Worm (Caenorhabditis elegans): ENCODE results near the gene F53F1.2.

DNA sequence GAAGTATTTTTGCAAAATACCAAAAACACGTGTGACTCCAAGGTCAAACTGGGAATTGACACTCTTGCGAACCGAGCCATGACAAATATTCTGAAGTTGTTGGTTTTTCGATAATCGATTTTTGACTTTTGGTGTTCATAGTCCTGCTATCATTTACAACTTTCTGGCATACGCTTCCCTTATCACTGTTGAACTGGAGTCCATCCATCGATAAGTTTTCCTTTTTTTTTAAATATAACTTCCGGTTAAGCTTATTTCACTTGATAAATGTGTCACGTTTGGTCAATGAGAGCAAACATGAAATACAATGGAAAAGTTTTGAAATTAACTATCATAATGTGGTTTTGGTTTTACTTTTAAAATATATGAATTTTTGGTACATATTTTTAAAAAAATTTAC lies 15.1 kb downstream of the F53F1.2 start:
- no peak for TF ChIP-seq ama-1 (optimal IDR thresholded peaks at IDR 0.05)
- TF ChIP-seq sea-1 (GFP tag; conservative IDR thresholded peaks at IDR 0.05): no peak
- no peak for TF ChIP-seq hnd-1 (tag; optimal IDR thresholded peaks at IDR 0.05)
- TF ChIP-seq tbx-11 (GFP tag; IDR thresholded peaks at IDR 0.05): no peak
- no peak for TF ChIP-seq ets-7 (tag; optimal IDR thresholded peaks at IDR 0.05)
- no peak for TF ChIP-seq hmbx-1 (tag; optimal IDR thresholded peaks at IDR 0.05)
- TF ChIP-seq B0310.2 (tag; optimal IDR thresholded peaks at IDR 0.05): no peak

Data from whole organism, early embryonic.